Fruit fly (Drosophila melanogaster) whole organism, adult: ENCODE results near the gene Rnb.

ENCODE experiments used
- CG14711 ChIP-seq: fragments of 200-800 bp; sonication (Bioruptor generic); optimal IDR thresholded peaks from 2 replicates; lab custom pipeline; 2018; ENCODE audit warnings: missing biosample characterization, mild to moderate bottlenecking, missing genetic modification characterization, moderate library complexity
- CG1620 ChIP-seq: fragments of 200-800 bp; sonication (Bioruptor generic); optimal IDR thresholded peaks from 2 replicates; lab custom pipeline; 2016; ENCODE audit warnings: missing biosample characterization, missing genetic modification characterization
- CG33017 ChIP-seq: fragments of 200-800 bp; sonication (Bioruptor generic); optimal IDR thresholded peaks from 2 replicates; lab custom pipeline; 2018; ENCODE audit warnings: missing biosample characterization, mild to moderate bottlenecking, missing genetic modification characterization, moderate library complexity
- CG7101 ChIP-seq: fragments of 200-800 bp; sonication (Bioruptor generic); optimal IDR thresholded peaks from 2 replicates; lab custom pipeline; 2018; ENCODE audit warnings: missing biosample characterization, mild to moderate bottlenecking, missing genetic modification characterization, moderate library complexity
- Crg-1 ChIP-seq: fragments of 200-800 bp; sonication (Bioruptor generic); optimal IDR thresholded peaks from 2 replicates; lab custom pipeline; 2016; ENCODE audit warnings: missing biosample characterization, missing genetic modification characterization
- Mnt ChIP-seq: fragments of 200-800 bp; sonication (Bioruptor generic); optimal IDR thresholded peaks from 2 replicates; lab custom pipeline; 2016; ENCODE audit warnings: missing biosample characterization, mild to moderate bottlenecking, missing genetic modification characterization
- bab1 ChIP-seq: fragments of 200-800 bp; sonication (Bioruptor generic); optimal IDR thresholded peaks from 3 replicates; lab custom pipeline; 2019; ENCODE audit warnings: missing biosample characterization, mild to moderate bottlenecking, missing genetic modification characterization, moderate library complexity
- cnc ChIP-seq, 2 experiments: fragments of >200 bp; optimal IDR thresholded peaks; 2 replicates each; lab custom pipeline; 2017
- kay ChIP-seq: fragments of 200-800 bp; sonication (Bioruptor generic); peaks from one replicate; lab custom pipeline; 2016; ENCODE audit warnings: missing biosample characterization, missing genetic modification characterization, borderline replicate concordance
- ovo ChIP-seq: fragments of 200-800 bp; sonication (Bioruptor generic); optimal IDR thresholded peaks from 2 replicates; lab custom pipeline; 2016; ENCODE audit warnings: missing biosample characterization, missing genetic modification characterization
- pad ChIP-seq: fragments of 200-800 bp; sonication (Bioruptor generic); optimal IDR thresholded peaks from 3 replicates; lab custom pipeline; 2017; ENCODE audit warnings: missing biosample characterization, missing genetic modification characterization, mild to moderate bottlenecking, moderate library complexity, missing genetic modification reagents
- tj ChIP-seq: fragments of 200-800 bp; sonication (Bioruptor generic); optimal IDR thresholded peaks from 3 replicates; lab custom pipeline; 2017; ENCODE audit warnings: missing biosample characterization, mild to moderate bottlenecking, missing genetic modification characterization, moderate library complexity

DNA sequence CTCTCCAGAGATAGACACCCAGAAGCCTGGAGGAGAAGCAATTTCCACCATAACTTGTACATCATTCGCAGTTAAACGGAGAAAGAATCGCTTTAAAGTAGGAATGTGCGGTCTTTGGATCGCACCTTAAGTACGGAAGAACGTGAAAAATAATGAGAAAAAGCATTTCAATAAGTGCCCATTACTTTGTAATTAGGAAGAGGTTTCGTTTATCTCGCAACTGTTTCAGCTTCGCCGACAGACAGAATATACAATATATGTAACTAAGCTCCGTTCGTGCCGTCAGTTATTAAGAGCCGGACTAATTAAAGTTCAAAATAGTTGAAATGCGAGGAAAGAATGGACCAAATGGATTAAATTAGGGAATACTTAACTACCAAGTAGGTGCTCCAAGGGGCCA is 18.5 kb upstream of the Rnb start, which contains the start of gene CG7829:
- TF ChIP-seq kay (no peak), CG1620 (GFP tag; lab: Kevin White, UChicago) (no peak), CG33017 (no peak), CG7101 (tag; lab: Kevin White, UChicago) (no peak), bab1 (GFP tag; lab: Kevin White, UChicago) (no peak), CG14711 (tag; lab: Kevin White, UChicago) (no peak), tj (GFP tag; lab: Kevin White, UChicago) (no peak), pad (GFP tag; lab: Kevin White, UChicago) (no peak), Mnt (GFP tag; lab: Kevin White, UChicago) (no peak), Crg-1 (no peak), ovo (GFP tag; lab: Kevin White, UChicago) (no peak), cnc (optimal IDR thresholded peaks at IDR 0.05; lab: Kevin White, UChicago) (no peak)
